Worm (Caenorhabditis elegans): Measurements from ENCODE around the gene his-74.

ce11 chrV:12634050-12634449 is 26.1 kb downstream of the his-74 start:
- TF ChIP-seq ama-1 (optimal IDR thresholded peaks at IDR 0.05): no peak
- TF ChIP-seq F13C5.2 (tag; optimal IDR thresholded peaks at IDR 0.05): no peak
- no peak for TF ChIP-seq tbx-37 (GFP tag; conservative IDR thresholded peaks at IDR 0.05)
- no peak for TF ChIP-seq sea-1 (GFP tag; conservative IDR thresholded peaks at IDR 0.05)
- no peak for TF ChIP-seq scrt-1 (GFP tag; IDR thresholded peaks at IDR 0.05)
- no peak for TF ChIP-seq ceh-36 (tag; optimal IDR thresholded peaks at IDR 0.05)
- no peak for TF ChIP-seq hnd-1 (tag; optimal IDR thresholded peaks at IDR 0.05)
- TF ChIP-seq tbx-11 (GFP tag; IDR thresholded peaks at IDR 0.05): no peak
- no peak for TF ChIP-seq hmg-4 (GFP tag; optimal IDR thresholded peaks at IDR 0.05)
- no peak for TF ChIP-seq B0310.2 (tag; optimal IDR thresholded peaks at IDR 0.05)
